Worm (Caenorhabditis elegans) whole organism, young adult: ENCODE results near the gene K09G1.2.

ENCODE experiments used
- B0019.2 ChIP-seq: fragments of 200-800 bp; sonication (Bioruptor generic); conservative IDR thresholded peaks from 2 replicates; pipeline ENCODE4 v1.3.6; 2022; ENCODE audit warnings: missing genetic modification reagents, missing genetic modification characterization, missing compliant biosample characterization
- F23B12.7 ChIP-seq: sonication (generic microtip); optimal IDR thresholded peaks from 2 replicates; lab custom pipeline; 2017; ENCODE audit warnings: missing genetic modification characterization, mild to moderate bottlenecking, missing compliant biosample characterization, antibody characterized with exemption, moderate library complexity; ENCODE audit not compliant: insufficient read depth
- F55B11.4 ChIP-seq: sonication (generic microtip); optimal IDR thresholded peaks from 2 replicates; lab custom pipeline; 2016; ENCODE audit warnings: missing compliant biosample characterization, missing genetic modification characterization, borderline replicate concordance; ENCODE audit not compliant: insufficient read depth
- F57C9.4 ChIP-seq: sonication (generic microtip); optimal IDR thresholded peaks from 2 replicates; lab custom pipeline; 2017; ENCODE audit warnings: mild to moderate bottlenecking, missing genetic modification characterization, missing compliant biosample characterization
- K11D2.4 ChIP-seq: fragments of 200-800 bp; sonication (Bioruptor generic); IDR thresholded peaks from 2 replicates; pipeline ENCODE4 v1.3.6; 2022; ENCODE audit warnings: missing genetic modification reagents, missing genetic modification characterization, missing compliant biosample characterization
- K12H6.12 ChIP-seq: fragments of 200-800 bp; sonication (Bioruptor generic); optimal IDR thresholded peaks from 2 replicates; lab custom pipeline; 2018; ENCODE audit warnings: mild to moderate bottlenecking, missing genetic modification characterization, missing compliant biosample characterization
- Y56A3A.18 ChIP-seq: fragments of 200-800 bp; sonication (Bioruptor generic); IDR thresholded peaks from 2 replicates; pipeline ENCODE4 v1.3.6; 2022; ENCODE audit warnings: missing genetic modification reagents, missing genetic modification characterization, missing compliant biosample characterization
- Y79H2A.3 ChIP-seq: fragments of 200-800 bp; sonication (Bioruptor generic); conservative IDR thresholded peaks from 2 replicates; pipeline ENCODE4 v1.3.6; 2022; ENCODE audit warnings: missing genetic modification reagents, missing genetic modification characterization, missing compliant biosample characterization
- ZK185.1 ChIP-seq: sonication (generic microtip); optimal IDR thresholded peaks from 2 replicates; lab custom pipeline; 2016; ENCODE audit warnings: mild to moderate bottlenecking, missing genetic modification characterization, missing compliant biosample characterization; ENCODE audit not compliant: poor library complexity, severe bottlenecking
- aptf-2 ChIP-seq: fragments of 200-800 bp; sonication (Bioruptor generic); conservative IDR thresholded peaks from 2 replicates; pipeline ENCODE4 v1.3.6; 2022; ENCODE audit warnings: missing genetic modification reagents, missing genetic modification characterization, missing compliant biosample characterization
- attf-3 ChIP-seq: fragments of 200-800 bp; sonication (Bioruptor generic); conservative IDR thresholded peaks from 2 replicates; pipeline ENCODE4 v1.3.6; 2022; ENCODE audit warnings: missing genetic modification reagents, missing genetic modification characterization, missing compliant biosample characterization
- attf-6 ChIP-seq: fragments of 200-800 bp; sonication (Bioruptor generic); IDR thresholded peaks from 2 replicates; pipeline ENCODE4 v1.3.6; 2022; ENCODE audit warnings: missing genetic modification reagents, missing genetic modification characterization, missing compliant biosample characterization
- cebp-2 ChIP-seq: fragments of 200-800 bp; sonication (Bioruptor generic); IDR thresholded peaks from 2 replicates; pipeline ENCODE4 v1.3.6; 2022; ENCODE audit warnings: missing genetic modification characterization, missing compliant biosample characterization
- ceh-40 ChIP-seq: fragments of 200-800 bp; sonication (Bioruptor generic); IDR thresholded peaks from 2 replicates; pipeline ENCODE4 v1.3.6; 2022; ENCODE audit warnings: missing genetic modification characterization, missing compliant biosample characterization
- die-1 ChIP-seq: sonication (generic microtip); optimal IDR thresholded peaks from 2 replicates; lab custom pipeline; 2016; ENCODE audit warnings: missing genotype, mild to moderate bottlenecking, missing genetic modification characterization, missing compliant biosample characterization
- egrh-3 ChIP-seq: fragments of 200-800 bp; sonication (Bioruptor generic); IDR thresholded peaks from 2 replicates; pipeline ENCODE4 v1.3.6; 2022; ENCODE audit warnings: missing genetic modification reagents, missing genetic modification characterization, missing compliant biosample characterization
- him-1 ChIP-seq: sonication (generic microtip); optimal IDR thresholded peaks from 2 replicates; lab custom pipeline; 2016; ENCODE audit warnings: missing genotype, missing genetic modification reagents, missing genetic modification characterization, missing compliant biosample characterization
- hmg-1.2 ChIP-seq: fragments of 200-800 bp; sonication (Bioruptor generic); IDR thresholded peaks from 2 replicates; pipeline ENCODE4 v1.3.6; 2022; ENCODE audit warnings: missing genetic modification reagents, missing genetic modification characterization, missing compliant biosample characterization
- hrde-1 ChIP-seq: sonication (generic microtip); optimal IDR thresholded peaks from 2 replicates; lab custom pipeline; 2016; ENCODE audit warnings: missing genetic modification characterization, mild to moderate bottlenecking, missing compliant biosample characterization, moderate library complexity, missing genotype, missing genetic modification reagents, borderline replicate concordance
- let-607 ChIP-seq, 2 experiments: fragments of 200-800 bp in 1 of 2; sonication (Bioruptor generic) in 1 of 2; sonication (generic microtip) in 1 of 2; optimal IDR thresholded peaks; 2 replicates each; lab custom pipeline; 2016 to 2018; ENCODE audit warnings: mild to moderate bottlenecking in 2 of 2, missing compliant biosample characterization in 2 of 2, missing genetic modification characterization in 2 of 2, moderate library complexity in 2 of 2, missing genotype in 1 of 2
- lin-40 ChIP-seq: sonication (generic microtip); optimal IDR thresholded peaks from 2 replicates; lab custom pipeline; 2016; ENCODE audit warnings: missing genetic modification characterization, mild to moderate bottlenecking, missing compliant biosample characterization, missing genotype, missing genetic modification reagents
- lir-1 ChIP-seq: fragments of 200-800 bp; sonication (Bioruptor generic); conservative IDR thresholded peaks from 2 replicates; pipeline ENCODE4 v1.3.6; 2022; ENCODE audit warnings: missing genetic modification reagents, missing genetic modification characterization, missing compliant biosample characterization
- lsl-1 ChIP-seq: fragments of 200-800 bp; sonication (Bioruptor generic); optimal IDR thresholded peaks from 2 replicates; lab custom pipeline; 2018; ENCODE audit warnings: mild to moderate bottlenecking, missing genetic modification characterization, moderate library complexity, missing compliant biosample characterization
- madf-8 ChIP-seq: fragments of 200-800 bp; sonication (Bioruptor generic); conservative IDR thresholded peaks from 2 replicates; pipeline ENCODE4 v1.3.6; 2022; ENCODE audit warnings: missing genetic modification reagents, missing genetic modification characterization, missing compliant biosample characterization
- mel-28 ChIP-seq: sonication (generic microtip); optimal IDR thresholded peaks from 2 replicates; lab custom pipeline; 2016; ENCODE audit warnings: borderline replicate concordance, mild to moderate bottlenecking, missing genetic modification characterization, missing compliant biosample characterization
- mxl-1 ChIP-seq: sonication (generic microtip); optimal IDR thresholded peaks from 2 replicates; lab custom pipeline; 2016; ENCODE audit warnings: missing genetic modification characterization, missing compliant biosample characterization
- nfya-2 ChIP-seq: fragments of 200-800 bp; sonication (Bioruptor generic); IDR thresholded peaks from 2 replicates; pipeline ENCODE4 v1.3.6; 2022; ENCODE audit warnings: missing genetic modification reagents, missing genetic modification characterization, missing compliant biosample characterization
- nhr-120 ChIP-seq: fragments of 200-800 bp; sonication (Bioruptor generic); IDR thresholded peaks from 2 replicates; pipeline ENCODE4 v1.3.6; 2022; ENCODE audit warnings: missing genetic modification characterization, missing compliant biosample characterization
- nhr-80 ChIP-seq: sonication (generic microtip); optimal IDR thresholded peaks from 2 replicates; lab custom pipeline; 2016; ENCODE audit warnings: missing genetic modification characterization, missing compliant biosample characterization
- rec-8 ChIP-seq, 2 experiments: sonication (generic microtip); optimal IDR thresholded peaks; 2 replicates each; lab custom pipeline; 2016; ENCODE audit warnings: mild to moderate bottlenecking in 2 of 2, missing genetic modification characterization in 2 of 2, missing genetic modification reagents in 2 of 2, missing genotype in 2 of 2, missing biosample characterization in 1 of 2, missing compliant biosample characterization in 1 of 2, moderate library complexity in 1 of 2
- snpc-3.4 ChIP-seq: sonication (generic microtip); optimal IDR thresholded peaks from 2 replicates; lab custom pipeline; 2017; ENCODE audit warnings: missing genetic modification characterization, mild to moderate bottlenecking, missing compliant biosample characterization, antibody characterized with exemption, moderate library complexity, missing genotype, missing genetic modification reagents
- tbx-9 ChIP-seq: sonication (generic microtip); optimal IDR thresholded peaks from 2 replicates; lab custom pipeline; 2016; ENCODE audit warnings: borderline replicate concordance, missing genetic modification characterization, inconsistent platforms, missing compliant biosample characterization
- xnd-1 ChIP-seq: sonication (generic microtip); optimal IDR thresholded peaks from 2 replicates; lab custom pipeline; 2016; ENCODE audit warnings: missing genotype, missing genetic modification reagents, missing genetic modification characterization, missing compliant biosample characterization
- ztf-18 ChIP-seq: sonication (generic microtip); optimal IDR thresholded peaks from 2 replicates; lab custom pipeline; 2016; ENCODE audit warnings: missing genotype, mild to moderate bottlenecking, missing genetic modification characterization, missing compliant biosample characterization
- ztf-26 ChIP-seq: sonication (generic microtip); optimal IDR thresholded peaks from 2 replicates; lab custom pipeline; 2017; ENCODE audit warnings: missing genetic modification characterization, missing compliant biosample characterization

K09G1.2 gene

ce11 chrV:9608256-9608655 lies 17.8 kb downstream of the K09G1.2 start, which contains the start of gene dop-2:
Gene dop-2 (plus strand): TSS chrV:9608556.
- TF ChIP-seq Y56A3A.18 (GFP tag; lab: Robert Waterston, UW) (no peak), attf-6 (no peak), egrh-3 (GFP tag; lab: Robert Waterston, UW) (no peak), B0019.2 (no peak), cebp-2 (no peak), hmg-1.2 (GFP tag; lab: Robert Waterston, UW) (no peak), madf-8 (GFP tag; lab: Robert Waterston, UW) (no peak), attf-3 (no peak), ztf-26 (no peak), mxl-1 (tag; lab: Kevin White, UChicago) (no peak), ZK185.1 (tag; lab: Kevin White, UChicago) (no peak), ceh-40 (GFP tag; lab: Robert Waterston, UW) (no peak), Y79H2A.3 (no peak), hrde-1 (no peak), him-1 (tag; lab: Kevin White, UChicago) (no peak), rec-8 (tag; optimal IDR thresholded peaks at IDR 0.05; lab: Kevin White, UChicago) (no peak), ztf-18 (no peak), die-1 (tag; lab: Kevin White, UChicago) (no peak), lir-1 (GFP tag; lab: Robert Waterston, UW) (no peak)
- TF ChIP-seq, all 124 proteins: peak for 0

- no peak for TF ChIP-seq Y56A3A.18 (GFP tag; lab: Robert Waterston, UW)
- TF ChIP-seq F55B11.4: no peak
- TF ChIP-seq rec-8 (tag; optimal IDR thresholded peaks at IDR 0.05; lab: Kevin White, UChicago): no peak
- TF ChIP-seq tbx-9 (tag; lab: Kevin White, UChicago): no peak
- no peak for TF ChIP-seq F23B12.7
- no peak for TF ChIP-seq nhr-120 (GFP tag; lab: Robert Waterston, UW)
- no peak for TF ChIP-seq lsl-1 (GFP tag; lab: Kevin White, UChicago)
- no peak for TF ChIP-seq xnd-1 (tag; lab: Kevin White, UChicago)
- TF ChIP-seq Y79H2A.3: no peak
- TF ChIP-seq K12H6.12 (tag; lab: Kevin White, UChicago): no peak
- TF ChIP-seq lin-40 (tag; lab: Kevin White, UChicago): no peak
- TF ChIP-seq F57C9.4 (tag; lab: Kevin White, UChicago): no peak
Observed at ce11 chrV:9609217-9609616, 18.8 kb downstream of the K09G1.2 start.

ce11 chrV:9615725-9616124 lies 25.3 kb downstream of the K09G1.2 start, which contains the start of gene pqn-63:
Gene pqn-63 (plus strand): TSS chrV:9616031.
- TF ChIP-seq K11D2.4 (GFP tag; lab: Robert Waterston, UW): no peak
- TF ChIP-seq snpc-3.4 (tag; lab: Kevin White, UChicago): no peak
- TF ChIP-seq aptf-2 (GFP tag; lab: Robert Waterston, UW): no peak
- no peak for TF ChIP-seq mel-28 (tag; lab: Kevin White, UChicago)
- no peak for TF ChIP-seq attf-6
- TF ChIP-seq let-607 (tag; optimal IDR thresholded peaks at IDR 0.05; lab: Kevin White, UChicago): peak; percentile 73 to 93
- peak; percentile 19 for TF ChIP-seq nhr-80
- TF ChIP-seq nfya-2 (GFP tag; lab: Robert Waterston, UW): no peak
